Fruit fly (Drosophila melanogaster): ENCODE data around the gene CG12702.

- TF ChIP-seq CG8478 (optimal IDR thresholded peaks at IDR 0.05) (no peak), CTCF (optimal IDR thresholded peaks at IDR 0.05) (no peak)
Observed at dm6 chrX:19785403-19785802, 20.7 kb upstream of the CG12702 start.

Measured in S2 (cell line).